Fruit fly (Drosophila melanogaster): ENCODE measurements around the gene Dif.

Gene Dif

DNA sequence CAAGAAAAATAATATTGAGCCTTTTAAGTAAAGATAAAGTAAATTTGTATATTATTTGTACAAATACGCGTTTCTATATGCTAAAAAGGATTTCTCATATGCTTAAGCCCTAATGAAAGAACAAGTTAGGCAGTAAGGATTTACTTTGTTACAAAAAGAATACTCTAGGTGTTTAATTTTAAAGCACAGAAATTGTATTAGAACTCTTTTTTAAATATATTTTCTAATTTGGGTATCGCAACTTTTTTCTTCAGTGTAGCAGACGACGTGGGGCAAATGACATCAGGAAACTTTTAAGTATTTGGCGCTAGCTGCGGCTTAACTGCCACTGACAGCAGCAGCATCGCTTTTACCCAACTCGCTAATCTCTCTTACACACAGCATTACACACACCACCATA lies 10.9 kb downstream of the Dif start:
- TF ChIP-seq Ets96B (tag; optimal IDR thresholded peaks at IDR 0.05), result peak; percentile 3
- peak; percentile 6 for TF ChIP-seq CG31627 (GFP tag; optimal IDR thresholded peaks at IDR 0.05)
- no peak for TF ChIP-seq Met (GFP tag; optimal IDR thresholded peaks at IDR 0.05)
- TF ChIP-seq Hr39 (GFP tag; optimal IDR thresholded peaks at IDR 0.05), result no peak
- TF ChIP-seq acj6 (GFP tag; optimal IDR thresholded peaks at IDR 0.05), result peak; percentile 3
- TF ChIP-seq CG16779 (tag; optimal IDR thresholded peaks at IDR 0.05), result no peak
- TF ChIP-seq Eip93F (GFP tag; optimal IDR thresholded peaks at IDR 0.05), result no peak
- peak; percentile 29 for TF ChIP-seq pdm3 (GFP tag; optimal IDR thresholded peaks at IDR 0.05)
- no peak for TF ChIP-seq Hr38 (GFP tag; optimal IDR thresholded peaks at IDR 0.05)
- TF ChIP-seq svp (GFP tag), result peak; percentile 67
- no peak for TF ChIP-seq CG6854 (GFP tag; optimal IDR thresholded peaks at IDR 0.05)
- no peak for TF ChIP-seq CG1621 (tag; optimal IDR thresholded peaks at IDR 0.05)
- peak; percentile 61 for TF ChIP-seq Eip78C (GFP tag)
- TF ChIP-seq CG11762 (GFP tag; optimal IDR thresholded peaks at IDR 0.05; ENCODE audit: insufficient read depth), result no peak
- TF ChIP-seq Lpt (GFP tag; optimal IDR thresholded peaks at IDR 0.05), result no peak

- TF ChIP-seq acj6 (GFP tag; optimal IDR thresholded peaks at IDR 0.05), result peak; percentile 75
- TF ChIP-seq CG6792 (GFP tag; optimal IDR thresholded peaks at IDR 0.05), result peak; percentile 21
- TF ChIP-seq spab (GFP tag; optimal IDR thresholded peaks at IDR 0.05), result peak; percentile 52
- TF ChIP-seq eg (GFP tag; IDR thresholded peaks at IDR 0.05), result peak; percentile 45; the same call in 1 of the 3 replicates
- no peak for TF ChIP-seq Ets96B (tag; optimal IDR thresholded peaks at IDR 0.05)
- peak; percentile 61; the same call in 1 of the 2 replicates for TF ChIP-seq CG15336 (GFP tag; IDR thresholded peaks at IDR 0.05)
- TF ChIP-seq Sox102F (GFP tag; optimal IDR thresholded peaks at IDR 0.05), result peak; percentile 57
- TF ChIP-seq CG1621 (tag; optimal IDR thresholded peaks at IDR 0.05), result no peak
- 0 out of 3 replicates have a peak, but pooled peaks have one; percentile 26 for TF ChIP-seq CG6163 (GFP tag; IDR thresholded peaks at IDR 0.05)
- peak; percentile 52 for TF ChIP-seq CG31627 (GFP tag; optimal IDR thresholded peaks at IDR 0.05)
- peak; percentile 4 for TF ChIP-seq Smox (GFP tag; optimal IDR thresholded peaks at IDR 0.05)
- peak; percentile 7 for TF ChIP-seq CG4318 (GFP tag; optimal IDR thresholded peaks at IDR 0.05)
- TF ChIP-seq pdm3 (GFP tag; optimal IDR thresholded peaks at IDR 0.05), result peak; percentile 53
- TF ChIP-seq OdsH (GFP tag; optimal IDR thresholded peaks at IDR 0.05), result peak; percentile 35
- peak; percentile 20 for TF ChIP-seq CG8319 (GFP tag; optimal IDR thresholded peaks at IDR 0.05)
- peak; percentile 46 for TF ChIP-seq lz (GFP tag; optimal IDR thresholded peaks at IDR 0.05)
- TF ChIP-seq fd85E (GFP tag; optimal IDR thresholded peaks at IDR 0.05), result no peak
- TF ChIP-seq achi (GFP tag; optimal IDR thresholded peaks at IDR 0.05), result peak; percentile 26
- peak; percentile 3 for TF ChIP-seq Sox15 (GFP tag; optimal IDR thresholded peaks at IDR 0.05)
- peak; percentile 36 for TF ChIP-seq CG32006 (GFP tag; optimal IDR thresholded peaks at IDR 0.05)
- no peak for TF ChIP-seq Hr38 (GFP tag; optimal IDR thresholded peaks at IDR 0.05)
- TF ChIP-seq CG6808 (GFP tag; optimal IDR thresholded peaks at IDR 0.05), result peak; percentile 59
- TF ChIP-seq CG8119 (GFP tag; IDR thresholded peaks at IDR 0.05), result peak; percentile 57; the same call in 2 of the 3 replicates
- no peak for TF ChIP-seq fd59A (GFP tag; optimal IDR thresholded peaks at IDR 0.05)
- TF ChIP-seq esn (GFP tag; optimal IDR thresholded peaks at IDR 0.05), result peak; percentile 79
- no peak for TF ChIP-seq Hr4 (GFP tag; optimal IDR thresholded peaks at IDR 0.05)
- TF ChIP-seq Eip75B (GFP tag; optimal IDR thresholded peaks at IDR 0.05), result peak; percentile 55
- no peak for TF ChIP-seq fkh (GFP tag; optimal IDR thresholded peaks at IDR 0.05)
- peak; percentile 64 for TF ChIP-seq svp (GFP tag)
- TF ChIP-seq Blimp-1 (GFP tag; optimal IDR thresholded peaks at IDR 0.05), result peak; percentile 10
- TF ChIP-seq CG34406 (GFP tag; optimal IDR thresholded peaks at IDR 0.05), result peak; percentile 49
- peak; percentile 5 for TF ChIP-seq cyc (GFP tag; optimal IDR thresholded peaks at IDR 0.05)
- TF ChIP-seq Ets21C (GFP tag; optimal IDR thresholded peaks at IDR 0.05), result peak; percentile 20
- peak; percentile 21 for TF ChIP-seq CG11762 (GFP tag; optimal IDR thresholded peaks at IDR 0.05; ENCODE audit: insufficient read depth)
- peak; percentile 57 for TF ChIP-seq CG10669 (GFP tag; optimal IDR thresholded peaks at IDR 0.05)
- TF ChIP-seq CG3032 (tag; optimal IDR thresholded peaks at IDR 0.05), result peak; percentile 78
- peak; percentile 51 for TF ChIP-seq CG10631 (GFP tag; optimal IDR thresholded peaks at IDR 0.05)
- peak; percentile 9 for TF ChIP-seq vri (GFP tag; optimal IDR thresholded peaks at IDR 0.05)
- no peak for TF ChIP-seq CG6854 (GFP tag; optimal IDR thresholded peaks at IDR 0.05)
- peak; percentile 60 for TF ChIP-seq Met (GFP tag; optimal IDR thresholded peaks at IDR 0.05)
- peak; percentile 65 for TF ChIP-seq CG8632 (GFP tag; optimal IDR thresholded peaks at IDR 0.05)
- no peak for TF ChIP-seq topi (GFP tag; optimal IDR thresholded peaks at IDR 0.05)
- TF ChIP-seq Sox14 (GFP tag; optimal IDR thresholded peaks at IDR 0.05), result peak; percentile 13
These were observed 11.6 kb downstream of the Dif start for dm6 chr2L:17421366-17421765.
